Fruit fly (Drosophila melanogaster) whole organism, pupa: ENCODE data around the gene CG12531.

Experiments used
- CG8159 ChIP-seq: fragments of 200-800 bp; sonication (Bioruptor generic); optimal IDR thresholded peaks from 3 replicates; lab custom pipeline; 2018; ENCODE audit warnings: missing biosample characterization, mild to moderate bottlenecking, missing genetic modification characterization, moderate library complexity
- EcR ChIP-seq: fragments of 200-800 bp; sonication (Bioruptor generic); optimal IDR thresholded peaks from 3 replicates; lab custom pipeline; 2019; ENCODE audit warnings: missing biosample characterization, missing genetic modification characterization, mild to moderate bottlenecking, moderate library complexity, missing genetic modification reagents

- TF ChIP-seq EcR (GFP tag; lab: Kevin White, UChicago), result no peak
- TF ChIP-seq CG8159 (tag; lab: Kevin White, UChicago), result no peak
Measured at dm6 chrX:19745908-19746604, 27.3 kb downstream of the CG12531 start, which contains the start of gene parvin.
